Fruit fly (Drosophila melanogaster): Measurements from ENCODE around the gene CG17272.

Gene CG17272

dm6 chr3R:20832689-20833524 lies 8.9 kb upstream of the CG17272 start, which contains the start of gene Synd (continued):
- no peak for TF ChIP-seq CG2202 (tag; optimal IDR thresholded peaks at IDR 0.05)
- peak; percentile 52 for TF ChIP-seq CG18599 (GFP tag; optimal IDR thresholded peaks at IDR 0.05)
- no peak for TF ChIP-seq Six4 (GFP tag; optimal IDR thresholded peaks at IDR 0.05)
- peak; percentile 49 for TF ChIP-seq lab (GFP tag; optimal IDR thresholded peaks at IDR 0.05)
- no peak for TF ChIP-seq CG12236 (GFP tag; optimal IDR thresholded peaks at IDR 0.05)
- TF ChIP-seq Dek (tag; optimal IDR thresholded peaks at IDR 0.05) = no peak
- no peak for TF ChIP-seq hth (optimal IDR thresholded peaks at IDR 0.05)
- peak; percentile 53 for TF ChIP-seq CG2120 (GFP tag; optimal IDR thresholded peaks at IDR 0.05)
- TF ChIP-seq pros (GFP tag; optimal IDR thresholded peaks at IDR 0.05) = peak; percentile 90
- TF ChIP-seq lilli (GFP tag; optimal IDR thresholded peaks at IDR 0.05) = peak; percentile 18
- no peak for TF ChIP-seq Dref (GFP tag; IDR thresholded peaks at IDR 0.05)
- TF ChIP-seq CG16813 (GFP tag; IDR thresholded peaks at IDR 0.05; ENCODE audit: partially characterized antibody) = no peak
- TF ChIP-seq ci (GFP tag; IDR thresholded peaks at IDR 0.05) = 0 out of 3 replicates have a peak, but pooled peaks have one; percentile 40
- TF ChIP-seq CG14441 (GFP tag; IDR thresholded peaks at IDR 0.05) = peak; percentile 44; the same call in 1 of the 2 replicates
- TF ChIP-seq Pdp1 (GFP tag; optimal IDR thresholded peaks at IDR 0.05) = peak in 1 of 2 experiments; percentile 91
- no peak for TF ChIP-seq CG2116 (GFP tag; optimal IDR thresholded peaks at IDR 0.05)
- peak; percentile 79 for TF ChIP-seq CG10431 (GFP tag; optimal IDR thresholded peaks at IDR 0.05)
- TF ChIP-seq Trl (optimal IDR thresholded peaks at IDR 0.05) = peak in 1 of 2 experiments; percentile 6
- no peak for TF ChIP-seq Trl (GFP tag; optimal IDR thresholded peaks at IDR 0.05)
- TF ChIP-seq CG12071 (GFP tag; optimal IDR thresholded peaks at IDR 0.05) = peak; percentile 18
- TF ChIP-seq CG13624 (GFP tag; optimal IDR thresholded peaks at IDR 0.05) = peak; percentile 24
- TF ChIP-seq cato (GFP tag; optimal IDR thresholded peaks at IDR 0.05; ENCODE audit: borderline replicate concordance) = no peak
- TF ChIP-seq CG32532 (GFP tag; IDR thresholded peaks at IDR 0.05) = peak; percentile 24; the same call in 1 of the 2 replicates
- TF ChIP-seq CHES-1-like (GFP tag; optimal IDR thresholded peaks at IDR 0.05) = peak; percentile 25
- TF ChIP-seq Aef1 (GFP tag; IDR thresholded peaks at IDR 0.05) = peak; percentile 68; the same call in 2 of the 3 replicates
- no peak for TF ChIP-seq pita (GFP tag; optimal IDR thresholded peaks at IDR 0.05)
- TF ChIP-seq zfh2 (GFP tag; optimal IDR thresholded peaks at IDR 0.05) = peak; percentile 10
- peak; percentile 14; the same call in 1 of the 2 replicates for TF ChIP-seq stc (GFP tag; IDR thresholded peaks at IDR 0.05)
- no peak for TF ChIP-seq shn (GFP tag; optimal IDR thresholded peaks at IDR 0.05)
- no peak for TF ChIP-seq tup (GFP tag; optimal IDR thresholded peaks at IDR 0.05)
- TF ChIP-seq B-H2 (GFP tag; optimal IDR thresholded peaks at IDR 0.05) = peak; percentile 2
- no peak for TF ChIP-seq HHEX (GFP tag; optimal IDR thresholded peaks at IDR 0.05)
- no peak for TF ChIP-seq z (GFP tag; IDR thresholded peaks at IDR 0.05)
- no peak for TF ChIP-seq CG18619 (GFP tag; optimal IDR thresholded peaks at IDR 0.05)
- TF ChIP-seq kni (GFP tag; optimal IDR thresholded peaks at IDR 0.05) = peak; percentile 71
- TF ChIP-seq CG32772 (GFP tag; IDR thresholded peaks at IDR 0.05) = peak; percentile 41; the same call in 1 of the 2 replicates
- peak; percentile 20 for TF ChIP-seq CG7556 (GFP tag; optimal IDR thresholded peaks at IDR 0.05)
- TF ChIP-seq dysf (GFP tag; IDR thresholded peaks at IDR 0.05) = peak; percentile 35; the same call in 1 of the 3 replicates
- TF ChIP-seq CG33557 (GFP tag; optimal IDR thresholded peaks at IDR 0.05) = peak; percentile 10
- no peak for TF ChIP-seq CG10366 (GFP tag; IDR thresholded peaks at IDR 0.05)
- TF ChIP-seq CG2129 (GFP tag; IDR thresholded peaks at IDR 0.05; ENCODE audit: partially characterized antibody) = no peak
- no peak for TF ChIP-seq cad (GFP tag; optimal IDR thresholded peaks at IDR 0.05)
- TF ChIP-seq CG17385 (GFP tag; optimal IDR thresholded peaks at IDR 0.05) = peak; percentile 20
- TF ChIP-seq klu (GFP tag; IDR thresholded peaks at IDR 0.05) = no peak
- TF ChIP-seq luna (GFP tag; optimal IDR thresholded peaks at IDR 0.05) = no peak
- peak; percentile 14 for TF ChIP-seq run (tag; optimal IDR thresholded peaks at IDR 0.05)
- peak; percentile 40 for TF ChIP-seq stwl (tag; optimal IDR thresholded peaks at IDR 0.05)
- no peak for TF ChIP-seq Dll (GFP tag; IDR thresholded peaks at IDR 0.05; ENCODE audit: partially characterized antibody)
- TF ChIP-seq CG1602 (GFP tag; optimal IDR thresholded peaks at IDR 0.05) = no peak
